Fruit fly (Drosophila melanogaster): ENCODE data around the gene CG11417.

CG11417 gene

dm6 chrX:1399056-1400003 is 45.5 kb downstream of the CG11417 start (continued):
- TF ChIP-seq ham (GFP tag; IDR thresholded peaks at IDR 0.05) (no peak), Med (GFP tag) (peak; percentile 83), CG6765 (GFP tag; optimal IDR thresholded peaks at IDR 0.05) (no peak), CG2678 (tag; optimal IDR thresholded peaks at IDR 0.05) (peak; percentile 2), H2.0 (GFP tag; IDR thresholded peaks at IDR 0.05) (no peak), hth (optimal IDR thresholded peaks at IDR 0.05) (no peak), Bgb (GFP tag; IDR thresholded peaks at IDR 0.05; ENCODE audit: partially characterized antibody) (peak; percentile 59), nerfin-2 (GFP tag; IDR thresholded peaks at IDR 0.05; ENCODE audit: partially characterized antibody) (0 out of 2 replicates have a peak, but pooled peaks have one; percentile 40), Ada2b (GFP tag; IDR thresholded peaks at IDR 0.05) (no peak), CG14965 (GFP tag; optimal IDR thresholded peaks at IDR 0.05; ENCODE audit: borderline replicate concordance) (no peak), Camta (GFP tag; optimal IDR thresholded peaks at IDR 0.05) (no peak), Deaf1 (tag; optimal IDR thresholded peaks at IDR 0.05) (peak; percentile 85), Hmr (GFP tag; optimal IDR thresholded peaks at IDR 0.05) (peak; percentile 77), ewg (GFP tag; optimal IDR thresholded peaks at IDR 0.05) (peak; percentile 45), dm (GFP tag; optimal IDR thresholded peaks at IDR 0.05) (peak; percentile 12), cg (GFP tag; optimal IDR thresholded peaks at IDR 0.05) (peak; percentile 48), cato (GFP tag; optimal IDR thresholded peaks at IDR 0.05; ENCODE audit: borderline replicate concordance) (no peak), TFAM (GFP tag; optimal IDR thresholded peaks at IDR 0.05) (no peak), otp (GFP tag; IDR thresholded peaks at IDR 0.05) (0 out of 3 replicates have a peak, but pooled peaks have one; percentile 5), crp (GFP tag; optimal IDR thresholded peaks at IDR 0.05) (no peak), CG43689 (GFP tag; IDR thresholded peaks at IDR 0.05) (no peak), CG14050 (GFP tag; IDR thresholded peaks at IDR 0.05) (no peak), klu (GFP tag; IDR thresholded peaks at IDR 0.05) (0 out of 2 replicates have a peak, but pooled peaks have one; percentile 6), CG34376 (GFP tag; optimal IDR thresholded peaks at IDR 0.05) (peak; percentile 3), nmo (GFP tag; optimal IDR thresholded peaks at IDR 0.05) (peak; percentile 33), CG11247 (GFP tag; IDR thresholded peaks at IDR 0.05) (no peak), Optix (GFP tag; IDR thresholded peaks at IDR 0.05) (no peak), ac (GFP tag; optimal IDR thresholded peaks at IDR 0.05) (no peak), z (GFP tag; IDR thresholded peaks at IDR 0.05) (peak; percentile 37; the same call in 1 of the 3 replicates), CG4360 (GFP tag; IDR thresholded peaks at IDR 0.05) (peak; percentile 11; the same call in 1 of the 2 replicates), CG12155 (GFP tag; optimal IDR thresholded peaks at IDR 0.05) (no peak), CG18262 (tag; optimal IDR thresholded peaks at IDR 0.05) (peak; percentile 14), CG10979 (tag; optimal IDR thresholded peaks at IDR 0.05) (no peak), eve (GFP tag; optimal IDR thresholded peaks at IDR 0.05) (no peak), h (optimal IDR thresholded peaks at IDR 0.05) (no peak), dmrt99B (tag; optimal IDR thresholded peaks at IDR 0.05) (peak; percentile 26), CG18476 (GFP tag; optimal IDR thresholded peaks at IDR 0.05) (no peak), CG5953 (GFP tag; IDR thresholded peaks at IDR 0.05) (no peak), dimm (GFP tag; IDR thresholded peaks at IDR 0.05) (no peak), CG5180 (GFP tag; optimal IDR thresholded peaks at IDR 0.05) (peak; percentile 91), CTCF (GFP tag; optimal IDR thresholded peaks at IDR 0.05) (peak; percentile 60), odd (GFP tag; optimal IDR thresholded peaks at IDR 0.05) (peak; percentile 13), cwo (GFP tag; optimal IDR thresholded peaks at IDR 0.05) (peak; percentile 44), ind (GFP tag; optimal IDR thresholded peaks at IDR 0.05) (no peak), CG16863 (GFP tag; optimal IDR thresholded peaks at IDR 0.05) (no peak), nerfin-1 (tag; optimal IDR thresholded peaks at IDR 0.05) (peak; percentile 14), Adf1 (GFP tag; IDR thresholded peaks at IDR 0.05) (peak; percentile 36; the same call in 1 of the 2 replicates), CG15601 (tag; optimal IDR thresholded peaks at IDR 0.05) (no peak), vfl (GFP tag; optimal IDR thresholded peaks at IDR 0.05) (no peak)
